Fruit fly (Drosophila melanogaster) whole organism, embryonic: Measurements from ENCODE around the gene Shc.
A peak's percentile ranks its signal among the peaks of the same experiment; 100 is the strongest.

ENCODE experiments used
- Asciz ChIP-seq: fragments of 200-800 bp; sonication (Bioruptor generic); optimal IDR thresholded peaks from 2 replicates; lab custom pipeline; 2017; ENCODE audit warnings: missing biosample characterization, mild to moderate bottlenecking, missing genetic modification characterization, missing genetic modification reagents
- Bgb ChIP-seq: fragments of 200-800 bp; sonication (Bioruptor generic); IDR thresholded peaks from 2 replicates; pipeline ENCODE4 v1.3.6; 2022; ENCODE audit warnings: missing biosample characterization, missing genetic modification characterization; ENCODE audit not compliant: partially characterized antibody
- C15 ChIP-seq: fragments of 200-800 bp; sonication (Bioruptor generic); IDR thresholded peaks from 3 replicates; pipeline ENCODE4 v1.3.6; 2022; ENCODE audit warnings: missing biosample characterization, missing genetic modification characterization
- CG10147 ChIP-seq: fragments of 200-800 bp; sonication (Bioruptor generic); optimal IDR thresholded peaks from 2 replicates; lab custom pipeline; 2019; ENCODE audit warnings: missing biosample characterization, mild to moderate bottlenecking, missing genetic modification characterization, moderate library complexity
- CG1024 ChIP-seq: fragments of 200-800 bp; sonication (Bioruptor generic); IDR thresholded peaks from 2 replicates; pipeline ENCODE4 v1.3.6; 2022; ENCODE audit warnings: missing biosample characterization, missing genetic modification characterization
- CG10267 ChIP-seq: fragments of 200-800 bp; sonication (Bioruptor generic); optimal IDR thresholded peaks from 2 replicates; lab custom pipeline; 2018; ENCODE audit warnings: missing biosample characterization, mild to moderate bottlenecking, missing genetic modification characterization, moderate library complexity
- CG10543 ChIP-seq: fragments of 200-800 bp; sonication (Bioruptor generic); optimal IDR thresholded peaks from 3 replicates; lab custom pipeline; 2017; ENCODE audit warnings: missing biosample characterization, mild to moderate bottlenecking, missing genetic modification characterization, moderate library complexity
- CG12299 ChIP-seq: fragments of 200-800 bp; sonication (Bioruptor generic); optimal IDR thresholded peaks from 2 replicates; lab custom pipeline; 2018; ENCODE audit warnings: missing biosample characterization, mild to moderate bottlenecking, missing genetic modification characterization
- CG12769 ChIP-seq: fragments of 200-800 bp; sonication (Bioruptor generic); optimal IDR thresholded peaks from 2 replicates; lab custom pipeline; 2019; ENCODE audit warnings: missing biosample characterization, mild to moderate bottlenecking, missing genetic modification characterization, moderate library complexity
- CG12942 ChIP-seq: fragments of 200-800 bp; sonication (Bioruptor generic); optimal IDR thresholded peaks from 3 replicates; lab custom pipeline; 2016; ENCODE audit warnings: missing biosample characterization, missing genetic modification characterization
- CG16813 ChIP-seq: fragments of 200-800 bp; sonication (Bioruptor generic); IDR thresholded peaks from 3 replicates; pipeline ENCODE4 v1.3.6; 2022; ENCODE audit warnings: missing biosample characterization, missing genetic modification characterization; ENCODE audit not compliant: partially characterized antibody
- CG17829 ChIP-seq: fragments of 200-800 bp; optimal IDR thresholded peaks from 2 replicates; lab custom pipeline; 2019; ENCODE audit warnings: missing biosample characterization, mild to moderate bottlenecking, missing genetic modification characterization, moderate library complexity
- CG31224 ChIP-seq: fragments of 200-800 bp; sonication (Bioruptor generic); IDR thresholded peaks from 2 replicates; pipeline ENCODE4 v1.3.6; 2022; ENCODE audit warnings: missing biosample characterization, missing genetic modification characterization
- CG33557 ChIP-seq: fragments of 200-800 bp; sonication (Bioruptor generic); optimal IDR thresholded peaks from 2 replicates; lab custom pipeline; 2019; ENCODE audit warnings: missing biosample characterization, mild to moderate bottlenecking, missing genetic modification characterization, moderate library complexity
- CG4707 ChIP-seq: fragments of 200-800 bp; sonication (Bioruptor generic); optimal IDR thresholded peaks from 2 replicates; lab custom pipeline; 2018; ENCODE audit warnings: missing biosample characterization, mild to moderate bottlenecking, missing genetic modification characterization, moderate library complexity
- CG4854 ChIP-seq: fragments of 200-800 bp; sonication (Bioruptor generic); optimal IDR thresholded peaks from 2 replicates; lab custom pipeline; 2016; ENCODE audit warnings: missing biosample characterization, missing genetic modification characterization, inconsistent platforms
- CG5245 ChIP-seq: fragments of 200-800 bp; sonication (Bioruptor generic); optimal IDR thresholded peaks from 3 replicates; lab custom pipeline; 2016; ENCODE audit warnings: missing biosample characterization, missing genetic modification characterization
- CG8290 ChIP-seq, 3 experiments: fragments of 200-800 bp; sonication (Bioruptor generic); optimal IDR thresholded peaks; 2 replicates each; lab custom pipeline; 2016 to 2019; ENCODE audit warnings: missing biosample characterization in 3 of 3, missing genetic modification characterization in 3 of 3, mild to moderate bottlenecking in 2 of 3, moderate library complexity in 1 of 3
- Dbx ChIP-seq: fragments of 200-800 bp; sonication (Bioruptor generic); IDR thresholded peaks from 3 replicates; pipeline ENCODE4 v1.3.6; 2022; ENCODE audit warnings: missing biosample characterization, missing genetic modification characterization
- Dek ChIP-seq: fragments of 200-800 bp; sonication (Bioruptor generic); optimal IDR thresholded peaks from 3 replicates; lab custom pipeline; 2019; ENCODE audit warnings: missing biosample characterization, mild to moderate bottlenecking, missing genetic modification characterization, moderate library complexity
- Doc2 ChIP-seq: fragments of 200-800 bp; sonication (Bioruptor generic); IDR thresholded peaks from 2 replicates; pipeline ENCODE4 v1.3.6; 2022; ENCODE audit warnings: missing biosample characterization, missing genetic modification characterization
- Ets65A ChIP-seq: fragments of 200-800 bp; sonication (Bioruptor generic); peaks from one replicate; lab custom pipeline; 2016; ENCODE audit warnings: missing biosample characterization, missing genetic modification characterization
- Fer1 ChIP-seq: fragments of 200-800 bp; sonication (Bioruptor generic); optimal IDR thresholded peaks from 2 replicates; lab custom pipeline; 2017; ENCODE audit warnings: missing biosample characterization, mild to moderate bottlenecking, missing genetic modification characterization
- Med ChIP-seq: fragments of 200-800 bp; sonication (Bioruptor generic); peaks from one replicate; lab custom pipeline; 2016; ENCODE audit warnings: missing biosample characterization, missing genetic modification characterization, mild to moderate bottlenecking, inconsistent platforms, moderate library complexity
- Neu2 ChIP-seq: fragments of 200-800 bp; sonication (Bioruptor generic); optimal IDR thresholded peaks from 3 replicates; lab custom pipeline; 2016; ENCODE audit warnings: missing biosample characterization, missing genetic modification characterization, borderline replicate concordance
- Pdp1 ChIP-seq, 2 experiments: fragments of 200-800 bp; sonication (Bioruptor generic); optimal IDR thresholded peaks; 3 replicates each; lab custom pipeline; 2016; ENCODE audit warnings: missing biosample characterization in 2 of 2, missing genetic modification characterization in 2 of 2, mild to moderate bottlenecking in 1 of 2, moderate library complexity in 1 of 2
- Sry-β ChIP-seq: fragments of 200-800 bp; sonication (Bioruptor generic); optimal IDR thresholded peaks from 2 replicates; lab custom pipeline; 2018; ENCODE audit warnings: missing biosample characterization, mild to moderate bottlenecking, missing genetic modification characterization, moderate library complexity
- abd-A ChIP-seq: fragments of 200-800 bp; sonication (Bioruptor generic); optimal IDR thresholded peaks from 3 replicates; lab custom pipeline; 2019; ENCODE audit warnings: missing biosample characterization, mild to moderate bottlenecking, missing genetic modification characterization, moderate library complexity
- az2 ChIP-seq: fragments of 200-800 bp; sonication (Bioruptor generic); optimal IDR thresholded peaks from 3 replicates; lab custom pipeline; 2016; ENCODE audit warnings: missing biosample characterization, missing genetic modification characterization
- chn ChIP-seq: fragments of 200-800 bp; sonication (Bioruptor generic); optimal IDR thresholded peaks from 2 replicates; lab custom pipeline; 2016; ENCODE audit warnings: missing biosample characterization, missing genetic modification characterization
- corto ChIP-seq: fragments of 200-800 bp; sonication (Bioruptor generic); optimal IDR thresholded peaks from 2 replicates; lab custom pipeline; 2016; ENCODE audit warnings: missing biosample characterization, mild to moderate bottlenecking, missing genetic modification characterization, moderate library complexity
- crp ChIP-seq, 2 experiments: fragments of 200-800 bp; sonication (Bioruptor generic); optimal IDR thresholded peaks; 2 replicates in 1 of 2; 3 replicates in 1 of 2; lab custom pipeline; 2017; ENCODE audit warnings: missing biosample characterization in 2 of 2, missing genetic modification characterization in 2 of 2, mild to moderate bottlenecking in 1 of 2, moderate library complexity in 1 of 2
- exex ChIP-seq: fragments of 200-800 bp; sonication (Bioruptor generic); optimal IDR thresholded peaks from 4 replicates; lab custom pipeline; 2018; ENCODE audit warnings: missing biosample characterization, mild to moderate bottlenecking, missing genetic modification characterization, moderate library complexity
- fd3F ChIP-seq: fragments of 200-800 bp; sonication (Bioruptor generic); optimal IDR thresholded peaks from 2 replicates; lab custom pipeline; 2018; ENCODE audit warnings: missing biosample characterization, mild to moderate bottlenecking, missing genetic modification characterization, moderate library complexity
- gce ChIP-seq: fragments of 200-800 bp; sonication (Bioruptor generic); IDR thresholded peaks from 3 replicates; pipeline ENCODE4 v1.3.6; 2022; ENCODE audit warnings: missing biosample characterization, missing genetic modification characterization
- hkb ChIP-seq, 2 experiments: fragments of 200-800 bp in 1 of 2; fragments of >200 bp in 1 of 2; sonication (Bioruptor generic) in 1 of 2; IDR thresholded peaks in 1 of 2; optimal IDR thresholded peaks in 1 of 2; 2 replicates each; pipeline versions ENCODE4 v1.3.6 to Lab custom; 2017 to 2022; ENCODE audit warnings: missing biosample characterization in 1 of 2, missing genetic modification characterization in 1 of 2
- kni ChIP-seq: fragments of 200-800 bp; sonication (Bioruptor generic); optimal IDR thresholded peaks from 3 replicates; lab custom pipeline; 2017; ENCODE audit warnings: mild to moderate bottlenecking, missing biosample characterization, missing genetic modification reagents, missing genetic modification characterization
- lab ChIP-seq: fragments of 200-800 bp; sonication (Bioruptor generic); optimal IDR thresholded peaks from 3 replicates; lab custom pipeline; 2017; ENCODE audit warnings: missing biosample characterization, missing genetic modification characterization, mild to moderate bottlenecking, moderate library complexity, missing genetic modification reagents
- prd ChIP-seq, 3 experiments: fragments of >200 bp in 2 of 3; fragments of 200-800 bp in 1 of 3; sonication (Bioruptor generic) in 1 of 3; optimal IDR thresholded peaks in 2 of 3; IDR thresholded peaks in 1 of 3; 2 replicates in 2 of 3; 3 replicates in 1 of 3; pipeline versions ENCODE4 v1.3.6 to Lab custom; 2017 to 2022; ENCODE audit warnings: missing biosample characterization in 1 of 3, missing genetic modification characterization in 1 of 3
- pzg ChIP-seq: fragments of 200-800 bp; sonication (Bioruptor generic); optimal IDR thresholded peaks from 3 replicates; lab custom pipeline; 2018; ENCODE audit warnings: missing biosample characterization, mild to moderate bottlenecking, missing genetic modification characterization, moderate library complexity
- sqz ChIP-seq: fragments of 200-800 bp; sonication (Bioruptor generic); optimal IDR thresholded peaks from 3 replicates; lab custom pipeline; 2018; ENCODE audit warnings: missing biosample characterization, mild to moderate bottlenecking, missing genetic modification characterization
- sug ChIP-seq: fragments of 200-800 bp; optimal IDR thresholded peaks from 2 replicates; lab custom pipeline; 2019; ENCODE audit warnings: missing biosample characterization, mild to moderate bottlenecking, missing genetic modification characterization, moderate library complexity
- tup ChIP-seq: fragments of 200-800 bp; sonication (Bioruptor generic); optimal IDR thresholded peaks from 2 replicates; lab custom pipeline; 2016; ENCODE audit warnings: missing biosample characterization, mild to moderate bottlenecking, missing genetic modification characterization, moderate library complexity
- twi ChIP-seq: fragments of 200-800 bp; optimal IDR thresholded peaks from 2 replicates; lab custom pipeline; 2019; ENCODE audit warnings: missing biosample characterization, mild to moderate bottlenecking, missing genetic modification characterization, moderate library complexity
- z ChIP-seq: fragments of 200-800 bp; sonication (Bioruptor generic); IDR thresholded peaks from 3 replicates; pipeline ENCODE4 v1.3.6; 2022; ENCODE audit warnings: missing biosample characterization, missing genetic modification characterization
- zf30C ChIP-seq: fragments of 200-800 bp; sonication (Bioruptor generic); optimal IDR thresholded peaks from 3 replicates; lab custom pipeline; 2018; ENCODE audit warnings: missing biosample characterization, mild to moderate bottlenecking, missing genetic modification characterization

Gene Shc

DNA sequence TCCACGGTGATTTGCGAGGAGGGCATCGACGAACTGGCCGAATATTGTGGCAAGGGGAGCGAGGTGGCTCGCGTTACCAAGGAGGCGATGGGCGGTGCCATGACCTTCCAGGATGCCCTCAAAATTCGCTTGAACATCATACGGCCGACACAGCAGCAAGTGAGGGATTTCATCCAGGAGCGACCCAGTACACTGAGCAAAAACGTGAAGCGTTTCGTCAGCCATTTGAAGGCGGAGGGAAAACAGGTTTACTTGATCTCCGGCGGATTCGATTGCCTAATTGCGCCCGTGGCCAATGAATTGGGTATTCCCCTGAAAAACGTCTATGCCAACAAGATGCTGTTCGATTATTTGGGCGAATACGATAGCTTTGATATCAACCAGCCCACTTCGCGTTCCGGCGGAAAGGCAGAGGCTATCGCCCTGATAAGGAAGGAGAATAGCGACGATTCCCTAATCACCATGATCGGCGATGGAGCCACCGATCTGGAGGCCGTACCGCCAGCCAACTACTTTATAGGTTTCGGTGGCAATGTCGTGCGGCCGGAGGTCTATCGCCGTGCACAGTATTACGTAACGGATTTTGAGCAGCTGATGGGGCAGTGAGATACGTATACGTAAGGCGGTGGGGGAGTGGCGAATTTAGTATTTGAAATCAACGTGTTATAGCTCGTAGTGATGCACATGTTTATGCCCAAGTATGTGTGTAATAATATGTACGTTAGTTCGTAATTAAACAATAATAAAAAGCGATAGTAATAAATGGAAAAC lies 2.9 kb upstream of the Shc start:
- TF ChIP-seq CG10147 (GFP tag; lab: Kevin White, UChicago) (no peak), chn (no peak), CG1024 (GFP tag; lab: Robert Waterston, UW) (no peak), kni (GFP tag; lab: Kevin White, UChicago) (no peak), CG12769 (tag; lab: Kevin White, UChicago) (peak; percentile 7), zf30C (peak; percentile 38), az2 (no peak), sqz (GFP tag; lab: Kevin White, UChicago) (no peak), twi (tag; lab: Kevin White, UChicago) (no peak), Neu2 (GFP tag; lab: Kevin White, UChicago) (no peak), lab (GFP tag; lab: Kevin White, UChicago) (no peak), Med (GFP tag; lab: Kevin White, UChicago) (peak; percentile 69), Dbx (GFP tag; lab: Robert Waterston, UW) (peak; percentile 9; the same call in 1 of the 3 replicates), pzg (GFP tag; lab: Kevin White, UChicago) (peak; percentile 4), C15 (no peak), gce (GFP tag; lab: Robert Waterston, UW) (no peak), Ets65A (GFP tag; lab: Kevin White, UChicago) (peak; percentile 66), Sry-β (GFP tag; lab: Kevin White, UChicago) (no peak), CG5245 (GFP tag; lab: Kevin White, UChicago) (no peak), corto (no peak), abd-A (tag; lab: Kevin White, UChicago) (peak; percentile 4), CG12942 (GFP tag; lab: Kevin White, UChicago) (no peak), Fer1 (no peak), Bgb (GFP tag; lab: Robert Waterston, UW) (0 out of 2 replicates have a peak, but pooled peaks have one; percentile 20), CG16813 (GFP tag; lab: Robert Waterston, UW) (no peak), CG4707 (GFP tag; lab: Kevin White, UChicago) (no peak), CG10543 (GFP tag; lab: Kevin White, UChicago) (peak; percentile 35), Doc2 (GFP tag; lab: Robert Waterston, UW) (no peak), CG17829 (no peak), prd (optimal IDR thresholded peaks at IDR 0.05; lab: Kevin White, UChicago) (no peak), prd (GFP tag; IDR thresholded peaks at IDR 0.05; lab: Robert Waterston, UW) (0 out of 3 replicates have a peak, but pooled peaks have one; percentile 19), CG12299 (tag; lab: Kevin White, UChicago) (no peak), crp (GFP tag; optimal IDR thresholded peaks at IDR 0.05; lab: Kevin White, UChicago) (peak in 1 of 2 experiments; percentile 53), tup (GFP tag; lab: Kevin White, UChicago) (no peak), sug (tag; lab: Kevin White, UChicago) (peak; percentile 79), CG8290 (GFP tag; optimal IDR thresholded peaks at IDR 0.05; lab: Kevin White, UChicago) (no peak), CG8290 (tag; optimal IDR thresholded peaks at IDR 0.05; lab: Kevin White, UChicago) (peak in 1 of 2 experiments; percentile 26), Pdp1 (GFP tag; optimal IDR thresholded peaks at IDR 0.05; lab: Kevin White, UChicago) (peak in 1 of 2 experiments; percentile 99), fd3F (GFP tag; lab: Kevin White, UChicago) (no peak), CG33557 (GFP tag; lab: Kevin White, UChicago) (no peak), exex (peak; percentile 61), Dek (tag; lab: Kevin White, UChicago) (no peak), Asciz (GFP tag; lab: Kevin White, UChicago) (no peak), CG10267 (tag; lab: Kevin White, UChicago) (no peak), z (0 out of 3 replicates have a peak, but pooled peaks have one; percentile 39), CG31224 (GFP tag; lab: Robert Waterston, UW) (no peak), hkb (optimal IDR thresholded peaks at IDR 0.05; lab: Kevin White, UChicago) (no peak), hkb (GFP tag; IDR thresholded peaks at IDR 0.05; lab: Robert Waterston, UW) (no peak), CG4854 (GFP tag; lab: Kevin White, UChicago) (no peak)
